Worm (Caenorhabditis elegans) whole organism, L1 larva: Measurements from ENCODE around the gene ins-6.

Source experiments
- C34B4.2 ChIP-seq: sonication (generic microtip); optimal IDR thresholded peaks from 2 replicates; lab custom pipeline; 2017; ENCODE audit warnings: mild to moderate bottlenecking, missing genetic modification characterization, missing compliant biosample characterization
- F16B12.6 ChIP-seq: fragments of 150-350 bp; optimal IDR thresholded peaks from 2 replicates; lab custom pipeline; 2014; ENCODE audit warnings: missing biosample characterization, missing genetic modification characterization
- alr-1 ChIP-seq: fragments of 200-800 bp; sonication (Bioruptor generic); optimal IDR thresholded peaks from 2 replicates; lab custom pipeline; 2018; ENCODE audit warnings: borderline replicate concordance, mild to moderate bottlenecking, missing genetic modification characterization, missing compliant biosample characterization
- ama-1 ChIP-seq: fragments of 150-350 bp; optimal IDR thresholded peaks from 2 replicates; lab custom pipeline; 2014
- ceh-8 ChIP-seq: fragments of 200-800 bp; sonication (Bioruptor generic); optimal IDR thresholded peaks from 2 replicates; lab custom pipeline; 2018; ENCODE audit warnings: mild to moderate bottlenecking, missing genetic modification characterization, moderate library complexity, missing compliant biosample characterization
- ces-1 ChIP-seq: fragments of 150-350 bp; optimal IDR thresholded peaks from 2 replicates; lab custom pipeline; 2014; ENCODE audit warnings: missing biosample characterization, missing genetic modification reagents, missing genetic modification characterization
- efl-1 ChIP-seq, 4 experiments: fragments of 150-350 bp; optimal IDR thresholded peaks in 3 of 4; peaks in 1 of 4; 1 replicate in 1 of 4; 2 replicates in 3 of 4; lab custom pipeline; 2014; ENCODE audit warnings: missing biosample characterization in 2 of 4, missing genetic modification characterization in 2 of 4, missing genetic modification reagents in 2 of 4
- elt-2 ChIP-seq: sonication (generic microtip); optimal IDR thresholded peaks from 2 replicates; lab custom pipeline; 2016; ENCODE audit warnings: missing genetic modification characterization, mild to moderate bottlenecking, inconsistent platforms, missing compliant biosample characterization, missing genetic modification reagents
- elt-3 ChIP-seq, 6 experiments: fragments of 150-350 bp in 1 of 6; sonication (generic microtip); optimal IDR thresholded peaks; 2 replicates each; lab custom pipeline; 2017 to 2018; ENCODE audit warnings: missing biosample characterization in 6 of 6, missing genetic modification characterization in 6 of 6, inconsistent platforms in 1 of 6
- fkh-10 ChIP-seq: sonication (generic microtip); optimal IDR thresholded peaks from 2 replicates; lab custom pipeline; 2017; ENCODE audit warnings: missing biosample characterization, missing genetic modification reagents, missing genetic modification characterization
- lin-14 ChIP-seq: fragments of 200-800 bp; sonication (Bioruptor generic); optimal IDR thresholded peaks from 2 replicates; lab custom pipeline; 2018; ENCODE audit warnings: mild to moderate bottlenecking, missing genetic modification characterization, moderate library complexity, missing compliant biosample characterization
- lin-35 ChIP-seq, 2 experiments: fragments of 150-350 bp; optimal IDR thresholded peaks; 2 replicates each; lab custom pipeline; 2014; ENCODE audit warnings: missing biosample characterization in 2 of 2, missing genetic modification characterization in 2 of 2, missing genetic modification reagents in 2 of 2
- lir-3 ChIP-seq: sonication (generic microtip); optimal IDR thresholded peaks from 2 replicates; lab custom pipeline; 2016; ENCODE audit warnings: mild to moderate bottlenecking, missing genetic modification characterization, moderate library complexity, missing compliant biosample characterization; ENCODE audit not compliant: poor library complexity
- lsy-2 ChIP-seq, 2 experiments: fragments of 150-350 bp; optimal IDR thresholded peaks; 2 replicates each; lab custom pipeline; 2014; ENCODE audit warnings: missing biosample characterization in 2 of 2, missing genetic modification characterization in 2 of 2
- mdl-1 ChIP-seq, 2 experiments: fragments of 150-350 bp; optimal IDR thresholded peaks; 2 replicates each; lab custom pipeline; 2014 to 2017; ENCODE audit warnings: missing biosample characterization in 2 of 2, missing genetic modification characterization in 2 of 2, inconsistent platforms in 1 of 2
- nhr-12 ChIP-seq: sonication (generic microtip); optimal IDR thresholded peaks from 2 replicates; lab custom pipeline; 2017; ENCODE audit warnings: missing biosample characterization, missing genetic modification characterization
- nhr-20 ChIP-seq: sonication (generic microtip); optimal IDR thresholded peaks from 2 replicates; lab custom pipeline; 2016; ENCODE audit warnings: mild to moderate bottlenecking, missing genetic modification characterization, missing compliant biosample characterization
- nhr-71 ChIP-seq: sonication (generic microtip); optimal IDR thresholded peaks from 2 replicates; lab custom pipeline; 2016; ENCODE audit warnings: mild to moderate bottlenecking, missing genetic modification characterization, moderate library complexity, missing compliant biosample characterization
- nhr-84 ChIP-seq: sonication (generic microtip); optimal IDR thresholded peaks from 2 replicates; lab custom pipeline; 2017; ENCODE audit warnings: missing biosample characterization, missing genetic modification characterization
- pax-3 ChIP-seq: fragments of 200-800 bp; sonication (Bioruptor generic); optimal IDR thresholded peaks from 2 replicates; lab custom pipeline; 2018; ENCODE audit warnings: mild to moderate bottlenecking, missing genetic modification characterization, moderate library complexity, missing compliant biosample characterization
- sox-4 ChIP-seq: sonication (generic microtip); optimal IDR thresholded peaks from 2 replicates; lab custom pipeline; 2016; ENCODE audit warnings: missing genetic modification characterization, missing compliant biosample characterization
- sptf-1 ChIP-seq: fragments of 150-350 bp; optimal IDR thresholded peaks from 2 replicates; lab custom pipeline; 2014; ENCODE audit warnings: missing biosample characterization, missing genetic modification characterization
- sup-37 ChIP-seq: fragments of 200-800 bp; sonication (Bioruptor generic); optimal IDR thresholded peaks from 2 replicates; lab custom pipeline; 2018; ENCODE audit warnings: mild to moderate bottlenecking, missing genetic modification characterization, missing compliant biosample characterization
- tbx-2 ChIP-seq: sonication (generic microtip); optimal IDR thresholded peaks from 2 replicates; lab custom pipeline; 2016; ENCODE audit warnings: missing genetic modification characterization, missing compliant biosample characterization
- unc-62 ChIP-seq: fragments of 150-350 bp; optimal IDR thresholded peaks from 2 replicates; lab custom pipeline; 2014; ENCODE audit warnings: missing biosample characterization, missing genetic modification reagents, missing genetic modification characterization
- xbp-1 ChIP-seq: sonication (generic microtip); optimal IDR thresholded peaks from 2 replicates; lab custom pipeline; 2016; ENCODE audit warnings: missing genetic modification characterization, missing compliant biosample characterization

ins-6 gene

DNA sequence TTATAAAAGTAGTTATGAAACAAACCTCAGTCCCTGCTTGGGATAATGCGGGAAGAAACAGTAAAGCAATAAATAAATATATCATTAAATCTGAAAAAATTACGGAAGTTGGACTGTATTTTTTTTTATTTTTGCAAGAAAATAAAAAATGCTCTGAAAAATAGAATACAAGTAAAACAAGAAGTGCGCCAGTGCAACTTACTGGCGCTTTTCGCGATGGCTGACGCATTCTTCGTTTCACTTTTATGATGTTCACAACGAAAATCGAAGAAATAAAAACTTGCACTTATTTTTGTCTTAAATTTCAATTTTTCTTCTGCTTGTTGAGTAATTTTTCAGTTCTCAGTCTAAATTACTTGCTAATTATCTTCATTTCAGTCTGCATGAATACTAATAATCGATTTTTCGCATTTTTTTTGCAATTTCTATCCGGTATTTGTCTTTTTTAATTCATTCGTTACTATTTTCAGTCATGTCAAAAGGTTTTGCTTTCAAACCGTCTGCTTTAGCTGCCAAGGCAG, 47.5 kb downstream of the ins-6 start, which contains the start of the genes R12C12.6 and ran-5 (continued):
- TF ChIP-seq lir-3 (tag; lab: Kevin White, UChicago) (peak; percentile 72), mdl-1 (tag; optimal IDR thresholded peaks at IDR 0.05; lab: Kevin White, UChicago) (peak in 1 of 2 experiments; percentile 65), xbp-1 (tag; lab: Kevin White, UChicago) (peak; percentile 87)

- TF ChIP-seq tbx-2 (tag; lab: Kevin White, UChicago) (no peak), lsy-2 (tag; optimal IDR thresholded peaks at IDR 0.05; lab: Kevin White, UChicago) (peak in 1 of 2 experiments; percentile 9), lin-14 (GFP tag; lab: Kevin White, UChicago) (peak; percentile 21), elt-3 (tag; optimal IDR thresholded peaks at IDR 0.05; lab: Kevin White, UChicago) (peak in 3 of 6 experiments; percentile 13 to 73 (median 18)), C34B4.2 (no peak), elt-2 (peak; percentile 49), ces-1 (GFP tag; lab: Kevin White, UChicago) (no peak), lin-35 (GFP tag; optimal IDR thresholded peaks at IDR 0.05; lab: Kevin White, UChicago) (peak in 1 of 2 experiments; percentile 25), efl-1 (optimal IDR thresholded peaks at IDR 0.05; lab: Kevin White, UChicago) (no peak), efl-1 (GFP tag; optimal IDR thresholded peaks at IDR 0.05 in 1 of 2; lab: Kevin White, UChicago) (peak in 1 of 2 experiments; percentile 89), sup-37 (GFP tag; lab: Kevin White, UChicago) (no peak), nhr-20 (peak; percentile 12)
Observed at ce11 chrII:6049546-6049945, 49.3 kb downstream of the ins-6 start.

- TF ChIP-seq efl-1 (optimal IDR thresholded peaks at IDR 0.05; lab: Kevin White, UChicago) (no peak), efl-1 (GFP tag; optimal IDR thresholded peaks at IDR 0.05 in 1 of 2; lab: Kevin White, UChicago) (peak in 1 of 2 experiments; percentile 37), pax-3 (tag; lab: Kevin White, UChicago) (no peak), nhr-71 (tag; lab: Kevin White, UChicago) (no peak), elt-3 (tag; optimal IDR thresholded peaks at IDR 0.05; lab: Kevin White, UChicago) (peak in 1 of 6 experiments; percentile 24), unc-62 (GFP tag; lab: Kevin White, UChicago) (no peak), F16B12.6 (tag; lab: Kevin White, UChicago) (no peak), ceh-8 (GFP tag; lab: Kevin White, UChicago) (no peak), lsy-2 (tag; optimal IDR thresholded peaks at IDR 0.05; lab: Kevin White, UChicago) (no peak), sptf-1 (tag; lab: Kevin White, UChicago) (no peak), sox-4 (no peak), ama-1 (no peak), nhr-84 (tag; lab: Kevin White, UChicago) (no peak), alr-1 (tag; lab: Kevin White, UChicago) (no peak), nhr-12 (no peak), fkh-10 (GFP tag; lab: Kevin White, UChicago) (no peak)
Observed at ce11 chrII:6050120-6050519, 49.9 kb downstream of the ins-6 start, which contains the start of gene gldc-1. Gene gldc-1, plus strand, starts transcription at chrII:6050420.
